Fruit fly (Drosophila melanogaster) whole organism, embryonic: Measurements from ENCODE around the gene twf.
A peak's percentile ranks its signal among the peaks of the same experiment; 100 is the strongest.

Experiments
- Asciz ChIP-seq: fragments of 200-800 bp; sonication (Bioruptor generic); optimal IDR thresholded peaks from 2 replicates; lab custom pipeline; 2017; ENCODE audit warnings: missing biosample characterization, mild to moderate bottlenecking, missing genetic modification characterization, missing genetic modification reagents
- CG10267 ChIP-seq: fragments of 200-800 bp; sonication (Bioruptor generic); optimal IDR thresholded peaks from 2 replicates; lab custom pipeline; 2018; ENCODE audit warnings: missing biosample characterization, mild to moderate bottlenecking, missing genetic modification characterization, moderate library complexity
- CG10321 ChIP-seq: fragments of 200-800 bp; sonication (Bioruptor generic); IDR thresholded peaks from 2 replicates; pipeline ENCODE4 v1.3.6; 2022; ENCODE audit warnings: missing biosample characterization, missing genetic modification characterization
- CG12219 ChIP-seq: fragments of 200-800 bp; sonication (Bioruptor generic); optimal IDR thresholded peaks from 3 replicates; lab custom pipeline; 2018; ENCODE audit warnings: missing biosample characterization, mild to moderate bottlenecking, missing genetic modification characterization
- CG15696 ChIP-seq: fragments of 200-800 bp; sonication (Bioruptor generic); optimal IDR thresholded peaks from 2 replicates; lab custom pipeline; 2019; ENCODE audit warnings: missing biosample characterization, mild to moderate bottlenecking, missing genetic modification characterization, moderate library complexity
- CG1602 ChIP-seq: fragments of 200-800 bp; sonication (Bioruptor generic); optimal IDR thresholded peaks from 3 replicates; lab custom pipeline; 2016; ENCODE audit warnings: missing biosample characterization, missing genetic modification characterization
- CG16815 ChIP-seq: fragments of 200-800 bp; sonication (Bioruptor generic); optimal IDR thresholded peaks from 3 replicates; lab custom pipeline; 2017; ENCODE audit warnings: missing biosample characterization, mild to moderate bottlenecking, missing genetic modification characterization
- CG18011 ChIP-seq: fragments of 200-800 bp; sonication (Bioruptor generic); optimal IDR thresholded peaks from 2 replicates; lab custom pipeline; 2017; ENCODE audit warnings: missing biosample characterization, missing genetic modification characterization, mild to moderate bottlenecking, moderate library complexity, missing genotype
- CG31224 ChIP-seq: fragments of 200-800 bp; sonication (Bioruptor generic); IDR thresholded peaks from 2 replicates; pipeline ENCODE4 v1.3.6; 2022; ENCODE audit warnings: missing biosample characterization, missing genetic modification characterization
- CG31441 ChIP-seq: fragments of 200-800 bp; sonication (Bioruptor generic); IDR thresholded peaks from 2 replicates; pipeline ENCODE4 v1.3.6; 2022; ENCODE audit warnings: missing biosample characterization, missing genetic modification characterization
- CG3281 ChIP-seq: fragments of 200-800 bp; sonication (Bioruptor generic); optimal IDR thresholded peaks from 3 replicates; lab custom pipeline; 2017; ENCODE audit warnings: missing biosample characterization, mild to moderate bottlenecking, missing genetic modification characterization
- CG34224 ChIP-seq: fragments of 200-800 bp; sonication (Bioruptor generic); IDR thresholded peaks from 3 replicates; pipeline ENCODE4 v1.3.6; 2022; ENCODE audit warnings: missing biosample characterization, missing genetic modification characterization; ENCODE audit not compliant: partially characterized antibody
- CG3726 ChIP-seq: fragments of 200-800 bp; sonication (Bioruptor generic); IDR thresholded peaks from 3 replicates; pipeline ENCODE4, ENCODE4 v1.3.6; 2022; ENCODE audit warnings: missing biosample characterization, missing genetic modification characterization
- CG3847 ChIP-seq: fragments of 200-800 bp; sonication (Bioruptor generic); IDR thresholded peaks from 2 replicates; pipeline ENCODE4 v1.3.6; 2022; ENCODE audit warnings: missing biosample characterization, missing genetic modification characterization
- CG4820 ChIP-seq: fragments of 200-800 bp; sonication (Bioruptor generic); optimal IDR thresholded peaks from 3 replicates; lab custom pipeline; 2016; ENCODE audit warnings: missing biosample characterization, missing genetic modification characterization
- CG5180 ChIP-seq: fragments of 200-800 bp; sonication (Bioruptor generic); optimal IDR thresholded peaks from 3 replicates; lab custom pipeline; 2017; ENCODE audit warnings: missing biosample characterization, missing genetic modification characterization, mild to moderate bottlenecking, moderate library complexity, missing genetic modification reagents
- CG7987 ChIP-seq: fragments of 200-800 bp; sonication (Bioruptor generic); optimal IDR thresholded peaks from 2 replicates; lab custom pipeline; 2018; ENCODE audit warnings: missing biosample characterization, mild to moderate bottlenecking, missing genetic modification characterization, moderate library complexity
- CG9797 ChIP-seq: fragments of 200-800 bp; sonication (Bioruptor generic); optimal IDR thresholded peaks from 3 replicates; lab custom pipeline; 2018; ENCODE audit warnings: missing biosample characterization, mild to moderate bottlenecking, missing genetic modification characterization
- CkIIα-i1 ChIP-seq: fragments of 200-800 bp; sonication (Bioruptor generic); IDR thresholded peaks from 2 replicates; pipeline ENCODE4 v1.3.6; 2022; ENCODE audit warnings: missing biosample characterization, missing genetic modification characterization
- Dad ChIP-seq: fragments of 200-800 bp; sonication (Bioruptor generic); optimal IDR thresholded peaks from 3 replicates; lab custom pipeline; 2016; ENCODE audit warnings: missing biosample characterization, missing genetic modification characterization
- Ets97D ChIP-seq: fragments of 200-800 bp; sonication (Bioruptor generic); optimal IDR thresholded peaks from 3 replicates; lab custom pipeline; 2016; ENCODE audit warnings: missing biosample characterization, missing genetic modification characterization
- HmgD ChIP-seq: fragments of 200-800 bp; sonication (Bioruptor generic); optimal IDR thresholded peaks from 3 replicates; lab custom pipeline; 2016; ENCODE audit warnings: missing biosample characterization, missing genetic modification characterization
- Hmr ChIP-seq: fragments of 200-800 bp; sonication (Bioruptor generic); optimal IDR thresholded peaks from 3 replicates; lab custom pipeline; 2017; ENCODE audit warnings: mild to moderate bottlenecking, missing biosample characterization, missing genetic modification reagents, missing genetic modification characterization
- Hsf ChIP-seq: fragments of 200-800 bp; sonication (Bioruptor generic); optimal IDR thresholded peaks from 3 replicates; lab custom pipeline; 2016; ENCODE audit warnings: missing biosample characterization, missing genetic modification characterization
- Mad ChIP-seq: fragments of 200-800 bp; sonication (Bioruptor generic); optimal IDR thresholded peaks from 2 replicates; lab custom pipeline; 2016; ENCODE audit warnings: missing biosample characterization, missing genetic modification characterization
- Max ChIP-seq: fragments of 200-800 bp; sonication (Bioruptor generic); optimal IDR thresholded peaks from 2 replicates; lab custom pipeline; 2016; ENCODE audit warnings: missing biosample characterization, mild to moderate bottlenecking, missing genetic modification characterization
- NfI ChIP-seq: fragments of 200-800 bp; sonication (Bioruptor generic); optimal IDR thresholded peaks from 3 replicates; lab custom pipeline; 2018; ENCODE audit warnings: missing biosample characterization, mild to moderate bottlenecking, missing genetic modification characterization, moderate library complexity
- amos ChIP-seq: fragments of 200-800 bp; sonication (Bioruptor generic); IDR thresholded peaks from 2 replicates; pipeline ENCODE4 v1.3.6; 2022; ENCODE audit warnings: missing biosample characterization, missing genetic modification characterization; ENCODE audit not compliant: partially characterized antibody
- az2 ChIP-seq: fragments of 200-800 bp; sonication (Bioruptor generic); optimal IDR thresholded peaks from 3 replicates; lab custom pipeline; 2016; ENCODE audit warnings: missing biosample characterization, missing genetic modification characterization
- bowl ChIP-seq: fragments of 200-800 bp; sonication (Bioruptor generic); IDR thresholded peaks from 2 replicates; pipeline ENCODE4 v1.3.6; 2022; ENCODE audit warnings: missing biosample characterization, missing genetic modification characterization
- cad ChIP-seq: fragments of >200 bp; optimal IDR thresholded peaks from 2 replicates; lab custom pipeline; 2017; ENCODE audit warnings: missing biosample characterization, missing genetic modification characterization
- cg ChIP-seq: fragments of 200-800 bp; sonication (Bioruptor generic); optimal IDR thresholded peaks from 3 replicates; lab custom pipeline; 2019; ENCODE audit warnings: missing biosample characterization, mild to moderate bottlenecking, missing genetic modification characterization, moderate library complexity
- dati ChIP-seq: fragments of 200-800 bp; sonication (Bioruptor generic); IDR thresholded peaks from 2 replicates; pipeline ENCODE4 v1.3.6; 2022; ENCODE audit warnings: missing biosample characterization, missing genetic modification characterization
- ems ChIP-seq: fragments of 200-800 bp; sonication (Bioruptor generic); optimal IDR thresholded peaks from 3 replicates; lab custom pipeline; 2016; ENCODE audit warnings: missing biosample characterization, missing genetic modification characterization
- en ChIP-seq: fragments of 200-800 bp; sonication (Bioruptor generic); optimal IDR thresholded peaks from 2 replicates; lab custom pipeline; 2016; ENCODE audit warnings: missing biosample characterization, missing genetic modification characterization
- esg ChIP-seq: fragments of 200-800 bp; sonication (Bioruptor generic); conservative IDR thresholded peaks from 2 replicates; pipeline ENCODE4 v1.3.6; 2022; ENCODE audit warnings: missing biosample characterization, missing genetic modification characterization
- eyg ChIP-seq: fragments of 200-800 bp; sonication (Bioruptor generic); optimal IDR thresholded peaks from 3 replicates; lab custom pipeline; 2016; ENCODE audit warnings: missing biosample characterization, missing genetic modification characterization
- fd102C ChIP-seq: fragments of 200-800 bp; sonication (Bioruptor generic); optimal IDR thresholded peaks from 2 replicates; lab custom pipeline; 2018; ENCODE audit warnings: missing biosample characterization, mild to moderate bottlenecking, missing genetic modification characterization, moderate library complexity
- gcm2 ChIP-seq: fragments of 200-800 bp; sonication (Bioruptor generic); optimal IDR thresholded peaks from 2 replicates; lab custom pipeline; 2016; ENCODE audit warnings: missing biosample characterization, missing genetic modification characterization
- gsb-n ChIP-seq: fragments of 200-800 bp; sonication (Bioruptor generic); optimal IDR thresholded peaks from 3 replicates; lab custom pipeline; 2018; ENCODE audit warnings: missing biosample characterization, mild to moderate bottlenecking, missing genetic modification characterization
- gt ChIP-seq: fragments of 200-800 bp; sonication (Bioruptor generic); IDR thresholded peaks from 2 replicates; pipeline ENCODE4 v1.3.6; 2022; ENCODE audit warnings: missing biosample characterization, missing genetic modification characterization
- ham ChIP-seq: fragments of 200-800 bp; sonication (Bioruptor generic); IDR thresholded peaks from 2 replicates; pipeline ENCODE4 v1.3.6; 2022; ENCODE audit warnings: missing biosample characterization, missing genetic modification characterization
- hth ChIP-seq: fragments of >200 bp; optimal IDR thresholded peaks from 2 replicates; lab custom pipeline; 2017; ENCODE audit warnings: inconsistent platforms
- knrl ChIP-seq: fragments of 200-800 bp; sonication (Bioruptor generic); IDR thresholded peaks from 3 replicates; pipeline ENCODE4 v1.3.6; 2022; ENCODE audit warnings: missing biosample characterization, missing genetic modification characterization; ENCODE audit not compliant: partially characterized antibody
- maf-S ChIP-seq: fragments of 200-800 bp; sonication (Bioruptor generic); optimal IDR thresholded peaks from 2 replicates; lab custom pipeline; 2016; ENCODE audit warnings: missing biosample characterization, missing genetic modification characterization
- sd ChIP-seq: fragments of 200-800 bp; sonication (Bioruptor generic); optimal IDR thresholded peaks from 3 replicates; lab custom pipeline; 2018; ENCODE audit warnings: missing biosample characterization, mild to moderate bottlenecking, missing genetic modification characterization, moderate library complexity
- slp2 ChIP-seq: fragments of 200-800 bp; sonication (Bioruptor generic); optimal IDR thresholded peaks from 2 replicates; lab custom pipeline; 2016; ENCODE audit warnings: missing biosample characterization, missing genetic modification characterization
- stwl ChIP-seq: fragments of 200-800 bp; sonication (Bioruptor generic); optimal IDR thresholded peaks from 3 replicates; lab custom pipeline; 2018; ENCODE audit warnings: missing biosample characterization, mild to moderate bottlenecking, missing genetic modification characterization, moderate library complexity
- tna ChIP-seq: fragments of 200-800 bp; sonication (Bioruptor generic); IDR thresholded peaks from 2 replicates; pipeline ENCODE4 v1.3.6; 2022; ENCODE audit warnings: missing biosample characterization, missing genetic modification characterization; ENCODE audit not compliant: partially characterized antibody
- zfh1 ChIP-seq: fragments of 200-800 bp; sonication (Bioruptor generic); IDR thresholded peaks from 3 replicates; pipeline ENCODE4 v1.3.6; 2022; ENCODE audit warnings: missing biosample characterization, missing genetic modification characterization

twf gene

DNA sequence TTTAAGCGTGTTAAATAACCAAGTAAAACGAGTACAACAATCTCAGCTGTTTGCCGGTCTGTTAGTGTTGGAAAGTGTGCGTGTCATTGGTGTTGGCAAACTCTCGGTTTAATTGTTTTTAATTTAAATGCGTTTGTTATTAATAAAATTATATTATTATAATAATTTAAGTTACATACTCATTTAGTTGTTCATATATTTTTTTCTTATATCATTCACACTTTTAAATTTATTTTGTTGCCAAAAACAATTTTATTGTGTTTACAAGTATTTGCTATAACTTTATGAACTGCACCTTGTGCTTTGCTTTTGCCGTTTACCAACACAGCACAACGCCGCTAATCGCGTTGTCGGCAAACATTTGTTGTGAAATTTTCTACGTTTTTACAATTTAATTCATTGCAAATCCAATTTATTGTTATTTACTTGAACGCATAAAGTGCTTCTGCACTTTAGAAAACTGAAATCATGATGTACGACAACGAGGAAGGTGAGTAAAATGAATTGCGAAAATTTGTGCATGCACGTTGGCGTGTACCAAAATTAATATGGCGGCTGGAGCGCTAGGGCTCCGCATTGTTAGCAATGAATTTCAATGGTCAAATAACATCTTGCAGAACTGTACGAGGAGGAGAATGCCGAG is 3.1 kb downstream of the twf start, which contains the start of the genes 140up and Polr2B (continued):
- TF ChIP-seq stwl (tag; lab: Kevin White, UChicago) = peak; percentile 91
- peak; percentile 91 for TF ChIP-seq CG16815 (GFP tag; lab: Kevin White, UChicago)
- TF ChIP-seq Mad = peak; percentile 89
- peak; percentile 87 for TF ChIP-seq Hsf (GFP tag; lab: Kevin White, UChicago)
- peak; percentile 57; the same call in 1 of the 2 replicates for TF ChIP-seq CkIIα-i1 (GFP tag; lab: Robert Waterston, UW)
- peak; percentile 57 for TF ChIP-seq CG12219
- TF ChIP-seq maf-S (GFP tag; lab: Kevin White, UChicago) = peak; percentile 75
- peak; percentile 91 for TF ChIP-seq CG4820 (GFP tag; lab: Kevin White, UChicago)
- peak; percentile 94 for TF ChIP-seq CG31441
- TF ChIP-seq zfh1 (GFP tag; lab: Robert Waterston, UW) = peak; percentile 88
- peak; percentile 94 for TF ChIP-seq CG1602 (GFP tag; lab: Kevin White, UChicago)
- TF ChIP-seq Asciz (GFP tag; lab: Kevin White, UChicago) = peak; percentile 83
- peak; percentile 86 for TF ChIP-seq CG31224 (GFP tag; lab: Robert Waterston, UW)
- peak; percentile 83 for TF ChIP-seq CG18011
- TF ChIP-seq en = peak; percentile 35
- peak; percentile 58 for TF ChIP-seq HmgD (GFP tag; lab: Kevin White, UChicago)
- peak; percentile 58 for TF ChIP-seq CG5180 (GFP tag; lab: Kevin White, UChicago)
- TF ChIP-seq gsb-n (tag; lab: Kevin White, UChicago) = peak; percentile 92
- TF ChIP-seq fd102C (GFP tag; lab: Kevin White, UChicago) = peak; percentile 8
- TF ChIP-seq hth (lab: Kevin White, UChicago) = no peak
- TF ChIP-seq esg (GFP tag; lab: Robert Waterston, UW) = peak; percentile 90
- peak; percentile 29 for TF ChIP-seq slp2 (GFP tag; lab: Kevin White, UChicago)
- peak; percentile 79 for TF ChIP-seq ham
- TF ChIP-seq eyg (GFP tag; lab: Kevin White, UChicago) = peak; percentile 38
- peak; percentile 77 for TF ChIP-seq sd
- TF ChIP-seq CG10267 (tag; lab: Kevin White, UChicago) = peak; percentile 100
- no peak; the same call in 2 of the 3 replicates for TF ChIP-seq knrl (GFP tag; lab: Robert Waterston, UW)
- TF ChIP-seq CG15696 (tag; lab: Kevin White, UChicago) = peak; percentile 93
- no peak for TF ChIP-seq CG34224
- no peak for TF ChIP-seq gcm2 (GFP tag; lab: Kevin White, UChicago)
- TF ChIP-seq Max = peak; percentile 89
- peak; percentile 97 for TF ChIP-seq CG3847 (GFP tag; lab: Robert Waterston, UW)
- TF ChIP-seq tna (GFP tag; lab: Robert Waterston, UW) = no peak
- TF ChIP-seq gt (GFP tag; lab: Robert Waterston, UW) = peak; percentile 78
- TF ChIP-seq cad (GFP tag; lab: Kevin White, UChicago) = no peak
- peak; percentile 67; the same call in 2 of the 3 replicates for TF ChIP-seq CG3726 (GFP tag; lab: Robert Waterston, UW)
- peak; percentile 93 for TF ChIP-seq NfI (GFP tag; lab: Kevin White, UChicago)
- 0 out of 2 replicates have a peak, but pooled peaks have one; percentile 4 for TF ChIP-seq amos (GFP tag; lab: Robert Waterston, UW)
- peak; percentile 72; the same call in 1 of the 2 replicates for TF ChIP-seq bowl (GFP tag; lab: Robert Waterston, UW)
- peak; percentile 72 for TF ChIP-seq dati
- TF ChIP-seq CG3281 = peak; percentile 92
- peak; percentile 52 for TF ChIP-seq Dad (GFP tag; lab: Kevin White, UChicago)
- peak; percentile 95 for TF ChIP-seq az2 (GFP tag; lab: Kevin White, UChicago)
- TF ChIP-seq cg = no peak
- peak; percentile 94 for TF ChIP-seq Hmr
- TF ChIP-seq ems = peak; percentile 82
- TF ChIP-seq CG7987 (GFP tag; lab: Kevin White, UChicago) = peak; percentile 73
- TF ChIP-seq Ets97D (GFP tag; lab: Kevin White, UChicago) = peak; percentile 58
- peak; percentile 9 for TF ChIP-seq CG9797 (GFP tag; lab: Kevin White, UChicago)
- peak; percentile 48 for TF ChIP-seq CG10321 (GFP tag; lab: Robert Waterston, UW)
